Worm (Caenorhabditis elegans): ENCODE data around the gene ZK856.14.

Gene ZK856.14

DNA sequence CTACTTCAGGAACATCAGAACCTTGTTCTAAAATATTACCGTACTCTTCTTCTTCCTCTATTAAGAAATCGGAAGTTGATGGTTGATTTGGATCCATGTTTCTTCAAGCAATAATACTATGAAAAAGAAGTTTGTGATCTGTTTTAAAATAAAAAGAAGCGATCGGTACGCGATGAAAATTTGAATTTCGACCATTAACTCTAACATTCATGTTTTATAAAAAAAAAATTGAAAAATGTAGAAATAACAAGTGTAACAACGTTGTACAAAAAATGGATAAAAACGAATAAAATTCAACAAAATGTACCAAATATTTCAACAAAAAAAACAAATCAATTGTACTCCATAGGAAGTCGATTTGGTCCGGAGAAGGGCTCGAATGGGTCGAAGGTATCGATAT lies 6.6 kb upstream of the ZK856.14 start, which contains the start of gene tftc-3:
TSS of gene tftc-3 (minus strand) at position 101 of the 400 bp plus-strand sequence.
- no peak for TF ChIP-seq mdl-1 (tag; optimal IDR thresholded peaks at IDR 0.05)
- TF ChIP-seq R02D3.7 (tag; optimal IDR thresholded peaks at IDR 0.05), result no peak
- no peak for TF ChIP-seq aly-2 (tag; optimal IDR thresholded peaks at IDR 0.05)
- no peak for TF ChIP-seq elt-3 (tag; optimal IDR thresholded peaks at IDR 0.05)

DNA sequence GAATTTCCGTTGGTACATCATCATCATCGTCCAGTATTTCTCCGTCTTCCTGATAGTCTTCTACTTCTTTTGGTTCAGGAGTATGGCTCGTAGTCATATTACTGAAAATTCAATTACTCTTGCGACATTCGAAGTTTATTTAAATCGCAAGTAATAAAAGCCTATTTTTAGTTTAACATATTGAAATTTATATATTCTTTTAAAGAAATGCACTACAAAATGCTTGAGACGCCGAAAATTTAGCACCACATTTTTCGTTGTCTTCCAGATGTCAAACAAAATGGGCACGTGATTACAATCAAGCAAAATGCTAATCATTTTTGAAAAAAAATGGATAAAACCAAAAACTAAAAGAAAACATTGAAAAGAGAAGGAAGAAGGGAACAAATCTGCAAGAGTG lies 4.8 kb upstream of the ZK856.14 start, which contains the start of gene zhit-3:
TSS of gene zhit-3 (minus strand) at position 101 of the 400 bp plus-strand sequence.
- TF ChIP-seq gmeb-1 (tag; optimal IDR thresholded peaks at IDR 0.05) (no peak), snpc-4 (tag; optimal IDR thresholded peaks at IDR 0.05) (no peak), crh-2 (tag; optimal IDR thresholded peaks at IDR 0.05) (no peak), nhr-237 (tag; optimal IDR thresholded peaks at IDR 0.05) (no peak), mdl-1 (tag; optimal IDR thresholded peaks at IDR 0.05) (no peak), ceh-82 (tag; optimal IDR thresholded peaks at IDR 0.05) (no peak), lsy-2 (tag; optimal IDR thresholded peaks at IDR 0.05) (no peak), skn-1 (tag; optimal IDR thresholded peaks at IDR 0.05) (no peak), nhr-10 (tag; optimal IDR thresholded peaks at IDR 0.05) (no peak), nhr-6 (tag; optimal IDR thresholded peaks at IDR 0.05) (no peak), egl-27 (tag; optimal IDR thresholded peaks at IDR 0.05) (no peak), nhr-12 (tag; optimal IDR thresholded peaks at IDR 0.05) (no peak), mab-5 (tag; optimal IDR thresholded peaks at IDR 0.05) (no peak), F13H6.1 (tag; optimal IDR thresholded peaks at IDR 0.05) (no peak), blmp-1 (tag; optimal IDR thresholded peaks at IDR 0.05; ENCODE audit: insufficient read depth) (no peak), fos-1 (tag; optimal IDR thresholded peaks at IDR 0.05) (no peak), zag-1 (tag; optimal IDR thresholded peaks at IDR 0.05) (no peak), peb-1 (tag; optimal IDR thresholded peaks at IDR 0.05) (no peak)

DNA sequence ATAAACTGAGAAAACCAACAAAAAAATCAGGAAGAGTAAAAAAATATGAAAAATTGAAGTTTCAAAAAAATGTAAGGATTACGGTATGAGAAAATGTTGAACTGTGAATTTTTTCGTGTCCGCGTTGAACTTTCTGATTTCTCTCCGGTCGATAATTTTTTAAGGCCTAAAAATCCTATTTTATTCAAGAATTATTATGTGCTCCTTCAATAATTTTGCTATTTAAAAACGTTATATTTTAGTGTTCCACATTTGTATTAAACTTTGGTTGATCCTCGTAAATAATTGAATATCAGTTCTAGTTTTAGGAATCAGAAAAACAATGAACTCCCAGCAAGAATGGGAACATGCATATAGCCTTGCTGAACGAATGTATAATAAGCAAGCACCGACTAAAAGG lies 4.2 kb upstream of the ZK856.14 start, which contains the start of gene hpo-40:
TSS of gene hpo-40 (plus strand) at position 301 of the 400 bp plus-strand sequence.
- no peak for TF ChIP-seq nhr-21 (tag; optimal IDR thresholded peaks at IDR 0.05)
- TF ChIP-seq crh-2 (tag; optimal IDR thresholded peaks at IDR 0.05), result no peak
- TF ChIP-seq ztf-11 (tag; optimal IDR thresholded peaks at IDR 0.05), result no peak
- TF ChIP-seq mbf-1 (tag; optimal IDR thresholded peaks at IDR 0.05), result no peak
- no peak for TF ChIP-seq Y55F3AM.14 (GFP tag; optimal IDR thresholded peaks at IDR 0.05)
- TF ChIP-seq dmd-4 (tag; optimal IDR thresholded peaks at IDR 0.05), result no peak
- TF ChIP-seq nhr-23 (tag; optimal IDR thresholded peaks at IDR 0.05), result no peak
- no peak for TF ChIP-seq nhr-237 (tag; optimal IDR thresholded peaks at IDR 0.05)
- no peak for TF ChIP-seq C34F6.9 (tag; optimal IDR thresholded peaks at IDR 0.05)
- TF ChIP-seq lin-13 (GFP tag; optimal IDR thresholded peaks at IDR 0.05), result no peak
- TF ChIP-seq mab-5 (tag; optimal IDR thresholded peaks at IDR 0.05), result no peak
- no peak for TF ChIP-seq sma-3 (GFP tag; optimal IDR thresholded peaks at IDR 0.05)
- no peak for TF ChIP-seq peb-1 (tag; optimal IDR thresholded peaks at IDR 0.05)
- no peak for TF ChIP-seq nhr-25 (tag; optimal IDR thresholded peaks at IDR 0.05)
- TF ChIP-seq mdl-1 (tag; optimal IDR thresholded peaks at IDR 0.05), result no peak
- no peak for TF ChIP-seq elt-1 (tag; optimal IDR thresholded peaks at IDR 0.05)

DNA sequence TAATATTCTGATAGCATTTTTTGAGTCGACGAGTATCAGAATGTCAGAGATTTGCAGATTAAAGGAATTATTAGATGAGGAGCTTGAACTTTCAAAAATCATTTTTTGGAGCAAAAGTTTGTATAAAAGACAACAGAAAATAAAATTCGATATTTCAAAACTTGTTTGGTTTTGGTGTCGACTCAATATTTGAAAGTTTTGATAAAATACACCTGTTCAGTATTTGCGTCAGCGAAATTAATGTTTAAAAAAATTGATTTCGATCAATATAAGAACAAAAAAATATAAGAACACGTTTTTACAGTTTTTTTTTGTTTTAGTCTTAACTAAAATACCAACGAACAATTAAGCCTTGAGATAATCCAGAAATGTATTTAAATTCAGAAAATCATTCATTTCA lies 3.8 kb downstream of the ZK856.14 start, which contains the start of gene C12D8.13:
TSS of gene C12D8.13 (minus strand) at position 101 of the 400 bp plus-strand sequence.
- TF ChIP-seq elt-1 (tag; optimal IDR thresholded peaks at IDR 0.05) (no peak), lin-13 (GFP tag; optimal IDR thresholded peaks at IDR 0.05) (no peak), nhr-12 (tag; optimal IDR thresholded peaks at IDR 0.05) (no peak), nhr-23 (tag; optimal IDR thresholded peaks at IDR 0.05) (no peak), zag-1 (tag; optimal IDR thresholded peaks at IDR 0.05) (no peak), nhr-237 (tag; optimal IDR thresholded peaks at IDR 0.05) (no peak), alr-1 (tag; optimal IDR thresholded peaks at IDR 0.05) (no peak), nhr-77 (tag; optimal IDR thresholded peaks at IDR 0.05) (no peak), ama-1 (optimal IDR thresholded peaks at IDR 0.05) (no peak), nhr-129 (tag; optimal IDR thresholded peaks at IDR 0.05) (no peak), lin-39 (tag; optimal IDR thresholded peaks at IDR 0.05) (no peak), nhr-25 (tag; optimal IDR thresholded peaks at IDR 0.05) (no peak), mbf-1 (tag; optimal IDR thresholded peaks at IDR 0.05) (no peak), ztf-1 (GFP tag; conservative IDR thresholded peaks at IDR 0.05) (no peak)

Measured in whole organism, L2 larva.